Worm (Caenorhabditis elegans): ENCODE measurements around the gene plp-2.

ce11 chrX:14951797-14952196 is 30.8 kb downstream of the plp-2 start:
- TF ChIP-seq ref-1 (GFP tag; conservative IDR thresholded peaks at IDR 0.05) (no peak), flt-1 (GFP tag; IDR thresholded peaks at IDR 0.05) (no peak), T22C8.4 (GFP tag; IDR thresholded peaks at IDR 0.05) (no peak), tab-1 (GFP tag; IDR thresholded peaks at IDR 0.05) (no peak), med-1 (GFP tag; optimal IDR thresholded peaks at IDR 0.05; ENCODE audit: insufficient read depth) (no peak), cog-1 (tag; optimal IDR thresholded peaks at IDR 0.05) (no peak), klf-2 (GFP tag; conservative IDR thresholded peaks at IDR 0.05) (no peak), ztf-29 (GFP tag; IDR thresholded peaks at IDR 0.05) (no peak)

All from whole organism, midembryonic.